Fruit fly (Drosophila melanogaster): ENCODE data around the gene RpL7-like.
A peak's percentile ranks its signal among the peaks of the same experiment; 100 is the strongest.

RpL7-like gene

dm6 chr2L:12025505-12025904 lies 30.6 kb upstream of the RpL7-like start (continued):
- TF ChIP-seq CG16815 (GFP tag; optimal IDR thresholded peaks at IDR 0.05) (no peak), dan (GFP tag; IDR thresholded peaks at IDR 0.05) (no peak), sr (GFP tag; IDR thresholded peaks at IDR 0.05) (no peak), GATAe (GFP tag; conservative IDR thresholded peaks at IDR 0.05) (no peak), Opbp (GFP tag; IDR thresholded peaks at IDR 0.05; ENCODE audit: partially characterized antibody) (no peak), chn (GFP tag; optimal IDR thresholded peaks at IDR 0.05) (no peak), CG17568 (GFP tag; optimal IDR thresholded peaks at IDR 0.05) (no peak), jumu (GFP tag; optimal IDR thresholded peaks at IDR 0.05) (no peak), trh (GFP tag; optimal IDR thresholded peaks at IDR 0.05) (no peak), CG31224 (GFP tag; IDR thresholded peaks at IDR 0.05) (0 out of 2 replicates have a peak, but pooled peaks have one; percentile 10), gsb (GFP tag; IDR thresholded peaks at IDR 0.05) (0 out of 2 replicates have a peak, but pooled peaks have one; percentile 39), mam (GFP tag; optimal IDR thresholded peaks at IDR 0.05) (no peak), CG17612 (GFP tag; IDR thresholded peaks at IDR 0.05) (no peak), tap (tag; optimal IDR thresholded peaks at IDR 0.05) (peak; percentile 3), CG11696 (GFP tag; IDR thresholded peaks at IDR 0.05) (no peak), CG15696 (tag; optimal IDR thresholded peaks at IDR 0.05) (no peak), CG3407 (GFP tag; optimal IDR thresholded peaks at IDR 0.05) (no peak), CG17912 (GFP tag; optimal IDR thresholded peaks at IDR 0.05) (no peak), CG10274 (GFP tag; optimal IDR thresholded peaks at IDR 0.05) (peak; percentile 98), dpn (GFP tag; optimal IDR thresholded peaks at IDR 0.05) (no peak), CrebB (tag; optimal IDR thresholded peaks at IDR 0.05) (peak; percentile 3), D (optimal IDR thresholded peaks at IDR 0.05) (no peak), D (GFP tag; optimal IDR thresholded peaks at IDR 0.05) (no peak), HLH54F (GFP tag; optimal IDR thresholded peaks at IDR 0.05) (no peak), pfk (GFP tag; optimal IDR thresholded peaks at IDR 0.05) (no peak), br (optimal IDR thresholded peaks at IDR 0.05) (no peak), Dp (GFP tag; optimal IDR thresholded peaks at IDR 0.05) (no peak), Xrp1 (GFP tag; IDR thresholded peaks at IDR 0.05) (no peak), CG12391 (tag; optimal IDR thresholded peaks at IDR 0.05) (no peak), CG14667 (GFP tag; IDR thresholded peaks at IDR 0.05) (no peak), MBD-R2 (GFP tag; IDR thresholded peaks at IDR 0.05) (no peak), Hmx (GFP tag; optimal IDR thresholded peaks at IDR 0.05) (no peak), CG6813 (GFP tag; optimal IDR thresholded peaks at IDR 0.05) (no peak), CG17186 (GFP tag; optimal IDR thresholded peaks at IDR 0.05) (no peak), CG2199 (GFP tag; IDR thresholded peaks at IDR 0.05) (0 out of 3 replicates have a peak, but pooled peaks have one; percentile 55), Ravus (GFP tag; IDR thresholded peaks at IDR 0.05) (no peak), luna (GFP tag; optimal IDR thresholded peaks at IDR 0.05) (no peak), wor (GFP tag; IDR thresholded peaks at IDR 0.05) (no peak), sima (GFP tag; optimal IDR thresholded peaks at IDR 0.05) (no peak), Spps (tag; optimal IDR thresholded peaks at IDR 0.05) (no peak), Deaf1 (tag; optimal IDR thresholded peaks at IDR 0.05) (no peak), CG7372 (GFP tag; IDR thresholded peaks at IDR 0.05) (no peak), CG9876 (GFP tag; optimal IDR thresholded peaks at IDR 0.05) (no peak), CG32772 (GFP tag; IDR thresholded peaks at IDR 0.05) (no peak), CG3065 (GFP tag; optimal IDR thresholded peaks at IDR 0.05) (no peak), ssp (GFP tag; IDR thresholded peaks at IDR 0.05) (no peak), CG12659 (GFP tag; optimal IDR thresholded peaks at IDR 0.05) (no peak), CG43689 (GFP tag; IDR thresholded peaks at IDR 0.05) (no peak), lov (optimal IDR thresholded peaks at IDR 0.05) (no peak), lov (GFP tag; IDR thresholded peaks at IDR 0.05) (0 out of 3 replicates have a peak, but pooled peaks have one; percentile 45), CG13296 (GFP tag; optimal IDR thresholded peaks at IDR 0.05) (peak; percentile 24), CG34422 (GFP tag; IDR thresholded peaks at IDR 0.05) (no peak), D19A (tag; optimal IDR thresholded peaks at IDR 0.05) (no peak), Lim3 (GFP tag; IDR thresholded peaks at IDR 0.05) (no peak)

All from whole organism, embryonic.